Worm (Caenorhabditis elegans): ENCODE data around the gene Y41C4A.9.

DNA sequence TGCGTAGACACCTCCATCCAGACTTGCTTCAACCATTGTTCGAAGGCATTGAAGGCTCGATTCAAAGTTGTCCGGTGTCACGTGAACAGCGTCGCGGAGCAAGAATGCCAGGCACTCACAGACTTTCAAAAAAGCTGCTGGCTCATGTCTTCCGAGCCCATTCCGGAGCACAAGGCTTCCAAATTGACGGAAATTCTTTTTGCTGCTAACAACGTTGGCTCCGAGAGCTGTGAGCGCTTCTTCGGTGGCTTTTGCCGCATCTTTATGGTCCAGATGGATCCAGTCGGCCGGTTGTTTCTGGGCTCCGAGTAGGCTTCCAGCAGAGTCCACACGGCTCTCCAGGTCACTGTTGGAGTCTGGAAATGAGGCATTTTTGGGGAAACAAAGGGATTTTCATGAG lies 39.4 kb upstream of the Y41C4A.9 start:
- TF ChIP-seq nhr-11 (tag; optimal IDR thresholded peaks at IDR 0.05) (no peak), C38D4.7 (GFP tag; optimal IDR thresholded peaks at IDR 0.05) (no peak), pha-4 (tag; optimal IDR thresholded peaks at IDR 0.05) (no peak), ttx-3 (tag; optimal IDR thresholded peaks at IDR 0.05) (no peak), dmd-4 (tag; optimal IDR thresholded peaks at IDR 0.05; ENCODE audit: borderline replicate concordance) (no peak), unc-55 (GFP tag; optimal IDR thresholded peaks at IDR 0.05) (no peak), ceh-19 (GFP tag; optimal IDR thresholded peaks at IDR 0.05) (no peak), dve-1 (tag; optimal IDR thresholded peaks at IDR 0.05) (no peak), sdc-2 (tag; optimal IDR thresholded peaks at IDR 0.05) (no peak), unc-86 (tag; optimal IDR thresholded peaks at IDR 0.05) (no peak), elt-4 (tag; optimal IDR thresholded peaks at IDR 0.05) (no peak), ref-2 (tag; optimal IDR thresholded peaks at IDR 0.05) (no peak), ceh-6 (GFP tag; optimal IDR thresholded peaks at IDR 0.05) (no peak)

Measured in whole organism, late embryonic.